Fruit fly (Drosophila melanogaster): ENCODE measurements around the gene CG7966.

Gene CG7966

DNA sequence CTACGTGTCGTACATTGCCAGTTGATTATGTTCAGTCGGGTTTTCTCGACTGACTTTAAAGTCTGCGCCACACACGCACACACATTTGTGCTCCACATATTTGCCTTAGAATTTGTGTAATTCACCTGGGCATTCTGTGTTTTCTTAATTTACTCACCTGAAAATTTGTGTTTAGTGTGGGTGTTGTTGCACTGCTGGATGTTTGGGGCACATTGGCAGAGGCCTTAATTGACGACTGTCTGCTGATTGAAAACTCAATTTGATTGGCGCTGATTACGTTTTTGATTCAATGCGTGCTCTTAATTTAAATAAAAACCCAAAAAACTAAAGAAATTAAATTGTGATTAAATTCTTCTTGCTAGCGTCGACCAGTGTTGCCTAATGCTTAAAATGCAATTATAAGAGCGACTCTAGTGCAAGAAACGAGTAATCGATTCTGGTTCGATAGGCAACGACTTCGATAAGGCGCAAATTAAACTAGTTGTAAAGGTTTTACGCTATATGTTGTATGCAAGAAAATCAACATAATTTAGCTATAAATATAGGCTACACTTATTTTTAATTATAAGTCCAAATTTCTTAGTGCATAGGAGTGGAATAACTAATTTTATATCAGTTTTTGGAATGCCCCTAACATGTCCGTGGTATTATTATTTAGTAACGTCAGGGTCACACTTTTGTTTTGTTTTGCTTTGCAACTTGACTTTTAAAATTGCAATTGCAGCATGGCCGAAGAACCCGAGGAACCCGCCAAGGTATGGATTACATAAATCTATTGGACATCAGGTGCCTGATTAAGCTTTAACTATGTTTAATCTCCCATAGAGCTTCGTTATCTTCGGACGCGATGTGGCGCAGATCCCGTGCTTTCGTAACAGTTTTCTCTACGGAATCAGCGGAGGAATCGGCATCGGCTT, 20.7 kb downstream of the CG7966 start, which contains the start of the genes CG46281 and CG46280:
TSS of gene CG46281 (minus strand) at position 51 of the 917 bp plus-strand sequence.
TSS of gene CG46280 (minus strand) at position 403 of the 917 bp plus-strand sequence.
- TF ChIP-seq CG8301 (tag; optimal IDR thresholded peaks at IDR 0.05) (no peak), EcR (GFP tag; optimal IDR thresholded peaks at IDR 0.05) (no peak), CG14655 (GFP tag; optimal IDR thresholded peaks at IDR 0.05) (no peak), Pif1B (GFP tag; optimal IDR thresholded peaks at IDR 0.05) (no peak), CG4496 (GFP tag; IDR thresholded peaks at IDR 0.05) (no peak), Ets98B (GFP tag; IDR thresholded peaks at IDR 0.05) (no peak), rn (GFP tag; IDR thresholded peaks at IDR 0.05) (no peak), fd96Ca (GFP tag; IDR thresholded peaks at IDR 0.05) (no peak), gl (tag; optimal IDR thresholded peaks at IDR 0.05) (no peak)

DNA sequence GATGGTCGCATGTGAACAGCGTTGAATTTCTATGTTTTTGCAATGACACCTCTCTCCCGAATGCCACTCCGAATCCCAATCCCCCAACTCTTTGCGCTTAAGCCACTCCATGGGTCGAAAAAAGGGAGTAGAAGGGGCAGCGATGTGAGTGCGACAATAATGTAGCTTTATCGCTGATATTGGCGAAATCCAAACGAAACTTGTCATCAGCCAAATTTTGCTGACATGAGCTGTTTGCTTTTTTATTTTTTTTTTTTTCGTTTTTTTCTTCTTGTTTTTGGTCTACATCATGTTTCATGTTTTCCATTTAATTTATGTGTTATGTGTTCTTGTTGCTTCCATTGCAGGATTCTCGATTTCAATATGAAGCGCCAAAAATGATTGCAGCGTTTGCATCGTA, 32.3 kb downstream of the CG7966 start:
- TF ChIP-seq Snoo (tag; optimal IDR thresholded peaks at IDR 0.05) (no peak), Ets98B (GFP tag; IDR thresholded peaks at IDR 0.05) (no peak), fd96Ca (GFP tag; IDR thresholded peaks at IDR 0.05) (no peak), CG4496 (GFP tag; IDR thresholded peaks at IDR 0.05) (no peak), D1 (tag; optimal IDR thresholded peaks at IDR 0.05) (no peak)

DNA sequence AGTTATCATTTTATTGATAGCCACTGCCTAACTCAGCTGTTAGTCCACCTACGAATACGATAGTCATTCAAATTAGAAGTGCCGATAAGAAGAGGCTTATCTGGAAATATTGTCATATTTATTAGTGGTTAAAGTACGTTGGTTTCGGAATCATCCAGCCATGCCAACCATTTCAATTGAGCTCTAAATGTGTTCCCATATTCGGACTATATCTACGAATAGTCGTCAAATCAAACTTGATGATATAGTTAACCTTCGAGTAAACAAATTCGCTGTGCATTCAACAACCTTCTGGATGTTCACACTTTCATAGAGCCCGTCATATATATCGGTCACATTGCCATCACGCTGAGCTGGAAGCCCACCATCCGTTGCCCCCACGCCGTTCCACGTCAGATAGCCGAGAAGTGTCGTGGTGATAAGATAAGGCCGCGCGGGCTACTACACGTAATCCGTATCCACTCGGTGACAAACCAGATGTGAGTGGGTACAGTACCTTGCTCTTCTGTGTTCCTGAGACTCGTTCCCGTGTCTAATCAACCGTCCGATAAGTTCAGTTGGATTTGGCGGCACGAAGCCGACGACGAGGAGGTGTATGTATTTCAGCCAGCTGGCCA, 32.9 kb downstream of the CG7966 start:
- TF ChIP-seq EcR (GFP tag; optimal IDR thresholded peaks at IDR 0.05) (peak; percentile 78), CG15710 (tag; optimal IDR thresholded peaks at IDR 0.05) (no peak), fd96Ca (GFP tag; IDR thresholded peaks at IDR 0.05) (no peak), CG13204 (GFP tag; optimal IDR thresholded peaks at IDR 0.05) (peak; percentile 5)

DNA sequence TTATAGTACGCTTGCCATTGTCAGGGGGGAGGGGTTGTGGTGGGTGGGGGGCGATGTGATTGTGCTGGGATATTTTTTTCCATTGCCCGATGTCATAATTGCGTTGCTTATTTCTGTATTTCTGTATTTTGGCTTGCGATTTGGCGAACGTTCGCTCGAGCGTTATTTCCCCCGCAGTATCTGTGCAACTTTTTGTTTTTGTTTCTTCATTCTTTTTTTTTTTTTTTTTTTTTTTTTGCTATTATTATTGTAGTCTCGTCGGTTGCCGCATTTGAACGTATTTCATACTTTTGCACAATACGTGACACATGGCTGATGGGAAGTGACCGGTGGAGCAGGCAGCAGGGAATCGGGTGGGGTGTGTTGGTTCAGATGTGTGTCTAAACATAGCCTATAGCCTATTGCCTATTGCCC, 33.6 kb downstream of the CG7966 start:
- TF ChIP-seq Pif1A (GFP tag; optimal IDR thresholded peaks at IDR 0.05) (no peak), fd96Ca (GFP tag; IDR thresholded peaks at IDR 0.05) (no peak), gl (tag; optimal IDR thresholded peaks at IDR 0.05) (no peak), D1 (tag; optimal IDR thresholded peaks at IDR 0.05) (no peak), CG8301 (tag; optimal IDR thresholded peaks at IDR 0.05) (no peak), CG4496 (GFP tag; IDR thresholded peaks at IDR 0.05) (no peak), Ets98B (GFP tag; IDR thresholded peaks at IDR 0.05) (peak; percentile 59; the same call in 1 of the 2 replicates), CG10348 (GFP tag; IDR thresholded peaks at IDR 0.05) (no peak), CG34367 (tag; optimal IDR thresholded peaks at IDR 0.05) (no peak), EcR (GFP tag; optimal IDR thresholded peaks at IDR 0.05) (no peak), Pif1B (GFP tag; optimal IDR thresholded peaks at IDR 0.05) (no peak), CG32121 (GFP tag; IDR thresholded peaks at IDR 0.05) (peak; percentile 50; the same call in 1 of the 2 replicates), CG8159 (tag; optimal IDR thresholded peaks at IDR 0.05) (no peak), CG17806 (tag; optimal IDR thresholded peaks at IDR 0.05) (no peak), CG12605 (GFP tag; IDR thresholded peaks at IDR 0.05) (peak; percentile 78), rn (GFP tag; IDR thresholded peaks at IDR 0.05) (no peak; the same call in 1 of the 2 replicates), CG15710 (tag; optimal IDR thresholded peaks at IDR 0.05) (no peak), CG9948 (tag; optimal IDR thresholded peaks at IDR 0.05) (no peak), CG14655 (GFP tag; optimal IDR thresholded peaks at IDR 0.05) (no peak)

DNA sequence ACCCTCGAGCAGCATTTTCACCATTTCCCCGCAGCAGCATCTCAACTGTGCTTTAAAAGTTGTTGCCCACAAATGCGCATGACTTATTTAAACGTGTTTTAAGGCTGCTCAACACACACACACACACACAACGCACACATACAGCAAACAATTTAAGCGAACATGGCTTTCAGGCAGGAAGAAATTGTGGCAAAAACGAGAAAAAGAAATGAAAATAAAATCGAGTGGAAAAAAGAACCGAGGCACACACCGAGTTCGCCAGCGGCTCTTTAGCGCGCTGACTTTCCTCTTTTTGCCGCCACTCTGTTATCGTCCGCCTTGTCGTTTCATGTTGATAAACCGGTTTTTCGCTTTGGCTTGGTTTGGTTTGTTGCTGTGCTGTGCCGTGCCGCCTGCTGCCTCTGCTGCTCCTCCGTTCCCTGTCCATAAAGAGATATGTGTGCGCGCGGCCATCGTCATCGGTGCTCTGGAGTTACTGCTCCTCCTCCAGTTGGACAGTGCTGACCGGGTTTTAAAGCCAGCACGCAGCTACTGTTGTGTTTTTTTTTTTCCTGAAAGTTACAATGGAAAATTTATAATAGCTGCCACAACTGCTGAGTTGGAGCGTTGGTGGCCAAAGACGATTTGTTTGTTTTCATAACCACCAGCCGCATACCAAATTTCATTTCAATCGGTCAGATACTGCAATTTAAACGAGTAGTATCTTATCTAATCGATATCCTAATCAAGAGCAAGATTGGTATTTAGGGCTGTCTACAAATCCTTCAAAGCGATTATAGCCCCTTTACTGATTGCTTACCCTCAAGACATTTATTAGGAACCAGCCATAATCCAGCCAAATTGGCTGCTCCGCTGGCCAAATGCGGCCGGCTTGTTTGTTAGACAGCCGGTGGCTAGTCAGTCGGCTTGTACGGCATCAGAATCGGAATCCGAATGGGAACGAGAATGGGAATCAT, 35.2 kb downstream of the CG7966 start:
- TF ChIP-seq rn (GFP tag; IDR thresholded peaks at IDR 0.05) (no peak), CG4496 (GFP tag; IDR thresholded peaks at IDR 0.05) (peak; percentile 67; the same call in 2 of the 3 replicates), Pif1B (GFP tag; optimal IDR thresholded peaks at IDR 0.05) (no peak), D1 (tag; optimal IDR thresholded peaks at IDR 0.05) (no peak), Pif1A (GFP tag; optimal IDR thresholded peaks at IDR 0.05) (no peak), Ets98B (GFP tag; IDR thresholded peaks at IDR 0.05) (0 out of 2 replicates have a peak, but pooled peaks have one; percentile 17), fd96Ca (GFP tag; IDR thresholded peaks at IDR 0.05) (no peak), CG14655 (GFP tag; optimal IDR thresholded peaks at IDR 0.05) (peak; percentile 26), CG9948 (tag; optimal IDR thresholded peaks at IDR 0.05) (no peak), CG15710 (tag; optimal IDR thresholded peaks at IDR 0.05) (no peak), CG10348 (GFP tag; IDR thresholded peaks at IDR 0.05) (no peak), gl (tag; optimal IDR thresholded peaks at IDR 0.05) (peak; percentile 71), CG17806 (tag; optimal IDR thresholded peaks at IDR 0.05) (no peak), EcR (GFP tag; optimal IDR thresholded peaks at IDR 0.05) (peak; percentile 85), Snoo (tag; optimal IDR thresholded peaks at IDR 0.05) (no peak), CG34367 (tag; optimal IDR thresholded peaks at IDR 0.05) (peak; percentile 1), CG12605 (GFP tag; IDR thresholded peaks at IDR 0.05) (peak; percentile 47; the same call in 1 of the 2 replicates), CG13204 (GFP tag; optimal IDR thresholded peaks at IDR 0.05) (peak; percentile 94), CG8301 (tag; optimal IDR thresholded peaks at IDR 0.05) (peak; percentile 2), CG8159 (tag; optimal IDR thresholded peaks at IDR 0.05) (peak; percentile 5), CG32121 (GFP tag; IDR thresholded peaks at IDR 0.05) (peak; percentile 38; the same call in 1 of the 2 replicates)
